Worm (Caenorhabditis elegans) whole organism, L4 larva: Measurements from ENCODE around the gene grd-3.
"Not testable (repeated sequence)": the region's sequence is repeated elsewhere in the genome, so short reads cannot be mapped to it uniquely, and the experiment has no call there.

ENCODE experiments used
- D1046.2 ChIP-seq: fragments of 200-800 bp; sonication (Bioruptor generic); IDR thresholded peaks from 2 replicates; pipeline ENCODE4 v1.3.6; 2022; ENCODE audit warnings: missing genetic modification characterization, missing compliant biosample characterization
- F10B5.3 ChIP-seq: sonication (generic microtip); optimal IDR thresholded peaks from 2 replicates; lab custom pipeline; 2016; ENCODE audit warnings: mild to moderate bottlenecking, missing genetic modification characterization, missing compliant biosample characterization
- F26F4.8 ChIP-seq: fragments of 200-800 bp; sonication (Bioruptor generic); conservative IDR thresholded peaks from 2 replicates; pipeline ENCODE4 v1.3.6; 2022; ENCODE audit warnings: missing genetic modification characterization, missing compliant biosample characterization
- F37D6.2 ChIP-seq: sonication (generic microtip); optimal IDR thresholded peaks from 2 replicates; lab custom pipeline; 2016; ENCODE audit warnings: mild to moderate bottlenecking, missing genetic modification characterization, missing compliant biosample characterization
- F49E8.2 ChIP-seq: sonication (generic microtip); optimal IDR thresholded peaks from 2 replicates; lab custom pipeline; 2016; ENCODE audit warnings: missing compliant biosample characterization, mild to moderate bottlenecking, missing genetic modification characterization, borderline replicate concordance
- Y105C5A.15 ChIP-seq: fragments of 200-800 bp; sonication (Bioruptor generic); IDR thresholded peaks from 2 replicates; pipeline ENCODE4 v1.3.6; 2022; ENCODE audit warnings: missing genetic modification characterization, missing compliant biosample characterization
- Y5F2A.4 ChIP-seq: fragments of 200-800 bp; sonication (Bioruptor generic); optimal IDR thresholded peaks from 2 replicates; lab custom pipeline; 2018; ENCODE audit warnings: mild to moderate bottlenecking, missing genetic modification characterization, missing compliant biosample characterization
- Y75B8A.6 ChIP-seq: fragments of 200-800 bp; sonication (Bioruptor generic); IDR thresholded peaks from 2 replicates; pipeline ENCODE4 v1.3.6; 2022; ENCODE audit warnings: missing genetic modification reagents, missing genetic modification characterization, missing compliant biosample characterization
- ama-1 ChIP-seq: fragments of 150-350 bp; optimal IDR thresholded peaks from 2 replicates; lab custom pipeline; 2014; ENCODE audit warnings: inconsistent platforms, mixed read lengths
- ceh-62 ChIP-seq: sonication (generic microtip); optimal IDR thresholded peaks from 2 replicates; lab custom pipeline; 2017; ENCODE audit warnings: missing biosample characterization, missing genetic modification characterization
- ceh-82 ChIP-seq: sonication (generic microtip); optimal IDR thresholded peaks from 2 replicates; lab custom pipeline; 2017; ENCODE audit warnings: missing biosample characterization, missing genetic modification characterization
- cey-2 ChIP-seq: sonication (generic microtip); optimal IDR thresholded peaks from 3 replicates; lab custom pipeline; 2017; ENCODE audit warnings: missing genetic modification characterization, mild to moderate bottlenecking, missing compliant biosample characterization, antibody characterized with exemption, borderline replicate concordance; ENCODE audit not compliant: insufficient read depth
- daf-16 ChIP-seq, 3 experiments: sonication (generic microtip); optimal IDR thresholded peaks; 2 replicates each; lab custom pipeline; 2016 to 2017; ENCODE audit warnings: missing genetic modification characterization in 3 of 3, missing genetic modification reagents in 3 of 3, mild to moderate bottlenecking in 2 of 3, missing compliant biosample characterization in 2 of 3, missing biosample characterization in 1 of 3, moderate library complexity in 1 of 3
- daf-8 ChIP-seq: fragments of 200-800 bp; sonication (Bioruptor generic); IDR thresholded peaks from 2 replicates; pipeline ENCODE4 v1.3.6; 2022; ENCODE audit warnings: missing genetic modification characterization, missing compliant biosample characterization
- dpl-1 ChIP-seq: fragments of 150-350 bp; optimal IDR thresholded peaks from 2 replicates; lab custom pipeline; 2014; ENCODE audit warnings: missing biosample characterization, missing genetic modification reagents, missing genetic modification characterization
- dve-1 ChIP-seq: sonication (generic microtip); optimal IDR thresholded peaks from 2 replicates; lab custom pipeline; 2017; ENCODE audit warnings: antibody characterized with exemption, mild to moderate bottlenecking, missing genetic modification characterization, missing compliant biosample characterization; ENCODE audit not compliant: insufficient read depth
- hif-1 ChIP-seq, 2 experiments: sonication (generic microtip); optimal IDR thresholded peaks; 2 replicates each; lab custom pipeline; 2016 to 2017; ENCODE audit warnings: missing compliant biosample characterization in 2 of 2, missing genetic modification characterization in 2 of 2, missing genetic modification reagents in 2 of 2, missing genotype in 2 of 2, mild to moderate bottlenecking in 1 of 2
- hlh-30 ChIP-seq: sonication (generic microtip); optimal IDR thresholded peaks from 2 replicates; lab custom pipeline; 2017; ENCODE audit warnings: antibody characterized with exemption, mild to moderate bottlenecking, missing genetic modification characterization, missing compliant biosample characterization; ENCODE audit not compliant: insufficient read depth
- lin-1 ChIP-seq: fragments of 200-800 bp; sonication (Bioruptor generic); IDR thresholded peaks from 2 replicates; pipeline ENCODE4 v1.3.6; 2022; ENCODE audit warnings: missing genetic modification reagents, missing genetic modification characterization, missing compliant biosample characterization
- lin-13 ChIP-seq: fragments of 150-350 bp; optimal IDR thresholded peaks from 2 replicates; lab custom pipeline; 2014; ENCODE audit warnings: missing biosample characterization, missing genetic modification reagents, missing genetic modification characterization
- lin-29 ChIP-seq: fragments of 200-800 bp; sonication (Bioruptor generic); IDR thresholded peaks from 2 replicates; pipeline ENCODE4 v1.3.6; 2022; ENCODE audit warnings: missing genetic modification reagents, missing genetic modification characterization, missing compliant biosample characterization
- lsy-2 ChIP-seq, 2 experiments: fragments of 150-350 bp in 1 of 2; sonication (generic microtip) in 1 of 2; optimal IDR thresholded peaks; 2 replicates each; lab custom pipeline; 2014 to 2017; ENCODE audit warnings: missing biosample characterization in 2 of 2, missing genetic modification characterization in 2 of 2
- mdt-29 ChIP-seq: fragments of 200-800 bp; sonication (Bioruptor generic); IDR thresholded peaks from 2 replicates; pipeline ENCODE4 v1.3.6; 2022; ENCODE audit warnings: missing genetic modification reagents, missing genetic modification characterization, missing compliant biosample characterization
- mes-2 ChIP-seq: sonication (generic microtip); optimal IDR thresholded peaks from 2 replicates; lab custom pipeline; 2016; ENCODE audit warnings: missing genotype, mild to moderate bottlenecking, missing genetic modification characterization, missing compliant biosample characterization; ENCODE audit not compliant: poor library complexity, severe bottlenecking
- mxl-2 ChIP-seq: fragments of 200-800 bp; sonication (Bioruptor generic); conservative IDR thresholded peaks from 2 replicates; pipeline ENCODE4 v1.3.6; 2022; ENCODE audit warnings: missing genetic modification reagents, missing genetic modification characterization, missing compliant biosample characterization
- nhr-102 ChIP-seq: sonication (generic microtip); optimal IDR thresholded peaks from 2 replicates; lab custom pipeline; 2016; ENCODE audit warnings: mild to moderate bottlenecking, missing genetic modification characterization, moderate library complexity, missing compliant biosample characterization
- nhr-11 ChIP-seq: fragments of 150-350 bp; optimal IDR thresholded peaks from 2 replicates; lab custom pipeline; 2014; ENCODE audit warnings: missing biosample characterization, missing genetic modification characterization
- nhr-237 ChIP-seq: sonication (generic microtip); optimal IDR thresholded peaks from 2 replicates; lab custom pipeline; 2017; ENCODE audit warnings: missing biosample characterization, missing genetic modification characterization
- set-16 ChIP-seq: fragments of 200-800 bp; sonication (Bioruptor generic); IDR thresholded peaks from 2 replicates; pipeline ENCODE4 v1.3.6; 2022; ENCODE audit warnings: missing genetic modification reagents, missing genetic modification characterization, missing compliant biosample characterization
- skn-1 ChIP-seq: fragments of 150-350 bp; optimal IDR thresholded peaks from 2 replicates; lab custom pipeline; 2014; ENCODE audit warnings: missing biosample characterization, missing genetic modification characterization
- snpc-4 ChIP-seq: fragments of 150-350 bp; optimal IDR thresholded peaks from 2 replicates; lab custom pipeline; 2014; ENCODE audit warnings: missing biosample characterization, missing genetic modification characterization
- spr-3 ChIP-seq: fragments of 200-800 bp; sonication (Bioruptor generic); optimal IDR thresholded peaks from 2 replicates; lab custom pipeline; 2018; ENCODE audit warnings: mild to moderate bottlenecking, missing genetic modification characterization, missing compliant biosample characterization
- tag-97 ChIP-seq: fragments of 200-800 bp; sonication (Bioruptor generic); IDR thresholded peaks from 2 replicates; pipeline ENCODE4 v1.3.6; 2022; ENCODE audit warnings: missing genetic modification characterization, missing compliant biosample characterization
- unc-39 ChIP-seq: sonication (generic microtip); optimal IDR thresholded peaks from 2 replicates; lab custom pipeline; 2017; ENCODE audit warnings: missing biosample characterization, missing genetic modification characterization
- unc-62 ChIP-seq, 3 experiments: fragments of 150-350 bp in 1 of 3; sonication (generic microtip); optimal IDR thresholded peaks in 2 of 3; peaks in 1 of 3; 1 replicate in 1 of 3; 2 replicates in 2 of 3; lab custom pipeline; 2014 to 2017; ENCODE audit warnings: missing biosample characterization in 3 of 3, missing genetic modification characterization in 3 of 3, missing genetic modification reagents in 3 of 3, missing genotype in 1 of 3
- zag-1 ChIP-seq: fragments of 150-350 bp; optimal IDR thresholded peaks from 2 replicates; lab custom pipeline; 2014; ENCODE audit warnings: missing biosample characterization, missing genetic modification characterization
- ztf-11 ChIP-seq: fragments of 150-350 bp; optimal IDR thresholded peaks from 2 replicates; lab custom pipeline; 2014; ENCODE audit warnings: missing biosample characterization, missing genetic modification characterization

The grd-3 gene

DNA sequence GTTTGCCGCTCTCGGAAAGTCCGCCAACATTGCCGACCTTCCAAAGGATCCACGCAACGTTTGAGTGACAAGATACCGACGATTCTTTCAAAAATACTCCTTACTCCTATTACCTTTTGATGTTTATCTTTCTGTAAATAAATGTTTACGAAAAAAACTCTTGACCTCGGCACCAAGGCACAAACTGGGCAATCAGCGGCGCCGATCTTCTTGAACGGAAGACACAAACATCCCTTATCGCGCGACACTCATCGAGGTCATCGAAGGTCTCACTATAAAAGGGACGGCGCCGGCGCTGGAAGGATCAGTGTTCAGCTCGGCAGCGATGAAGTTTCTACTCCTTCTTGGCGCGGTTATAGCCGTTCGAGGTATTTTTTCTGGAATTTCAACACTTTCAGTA lies at the start of gene grd-3:
Gene grd-3 (plus strand): TSS at position 302 of the 400 bp plus-strand sequence.
- TF ChIP-seq zag-1 (tag; lab: Kevin White, UChicago) (no peak), lin-29 (GFP tag; lab: Robert Waterston, UW) (no peak), cey-2 (tag; lab: Kevin White, UChicago) (no peak), nhr-102 (tag; lab: Kevin White, UChicago) (no peak), Y105C5A.15 (GFP tag; lab: Robert Waterston, UW) (no peak), skn-1 (tag; lab: Kevin White, UChicago) (no peak), Y5F2A.4 (GFP tag; lab: Kevin White, UChicago) (no peak), D1046.2 (GFP tag; lab: Robert Waterston, UW) (no peak)

DNA sequence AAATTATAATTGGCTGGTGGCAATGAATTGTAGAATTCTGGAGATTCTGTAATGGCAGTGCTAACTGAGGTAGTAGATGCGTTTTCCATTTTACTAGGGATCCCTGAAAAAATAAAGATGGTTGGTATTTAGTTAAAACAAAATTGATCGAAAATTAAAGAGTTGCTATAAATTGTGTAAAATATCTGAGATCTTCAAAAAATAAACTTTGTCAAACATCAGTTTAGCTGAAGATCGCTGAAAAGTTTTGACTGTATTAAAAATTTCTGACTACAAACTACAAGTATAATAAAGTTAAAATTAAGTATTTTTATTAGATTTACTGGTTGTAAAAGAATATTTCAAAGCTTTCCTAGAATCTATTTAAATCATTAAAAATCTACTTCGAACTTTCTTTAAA lies 49.5 kb upstream of the grd-3 start, which contains the start of gene B0546.5:
Gene B0546.5 (minus strand): TSS at position 101 of the 400 bp plus-strand sequence.
- not testable (repeated sequence) for TF ChIP-seq F26F4.8; F49E8.2 (tag; lab: Kevin White, UChicago); ztf-11 (tag; lab: Kevin White, UChicago)

DNA sequence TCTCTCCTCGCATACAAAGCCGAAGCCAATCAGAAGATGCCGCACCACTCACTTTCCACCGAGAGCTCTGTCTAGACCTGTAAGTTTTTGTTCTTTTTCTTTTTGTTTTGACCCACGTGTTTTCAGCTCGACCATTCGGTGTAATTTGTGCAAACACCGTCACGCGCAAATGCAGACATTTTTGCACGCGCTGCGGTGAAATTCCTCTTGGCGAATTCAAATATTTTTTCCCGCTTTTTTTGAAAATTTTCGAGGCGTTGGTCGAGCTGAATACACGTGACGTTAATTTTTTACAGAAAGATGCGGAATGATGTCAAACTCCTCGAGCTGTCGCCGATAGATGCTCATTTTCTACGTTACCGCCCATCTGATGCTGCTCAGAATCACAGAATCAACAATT lies 45.4 kb upstream of the grd-3 start, which contains the start of gene C04C3.4:
Gene C04C3.4 (plus strand): TSS at position 301 of the 400 bp plus-strand sequence.
- TF ChIP-seq dve-1 (tag; lab: Kevin White, UChicago); mdt-29; spr-3 (GFP tag; lab: Kevin White, UChicago): not testable (repeated sequence)

DNA sequence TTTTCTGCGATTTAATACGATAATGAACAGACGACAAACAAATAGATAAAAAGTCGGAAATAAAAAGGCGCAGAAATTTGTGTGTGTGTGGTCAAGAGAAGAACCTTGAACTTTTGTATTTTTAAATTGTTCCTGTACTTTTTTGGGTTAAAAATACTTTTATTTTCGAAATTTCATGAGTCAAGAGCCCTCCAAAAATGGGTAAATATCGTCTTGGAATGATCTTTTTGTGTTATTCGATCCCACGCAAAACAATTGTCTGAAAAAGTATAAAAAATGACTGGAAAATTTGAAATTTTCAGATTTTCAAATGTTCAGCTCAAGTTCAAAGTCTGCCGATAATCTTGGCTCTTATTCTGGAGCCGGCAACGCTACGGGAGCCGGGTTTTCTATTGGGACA lies 43.9 kb upstream of the grd-3 start, which contains the start of gene C04C3.14:
Gene C04C3.14 (plus strand): TSS at position 301 of the 400 bp plus-strand sequence.
- no peak for TF ChIP-seq unc-62 (GFP tag; optimal IDR thresholded peaks at IDR 0.05 in 1 of 2; lab: Kevin White, UChicago)
- no peak for TF ChIP-seq unc-62 (tag; optimal IDR thresholded peaks at IDR 0.05; lab: Kevin White, UChicago)
- no peak for TF ChIP-seq skn-1 (tag; lab: Kevin White, UChicago)
- TF ChIP-seq daf-16 (GFP tag; optimal IDR thresholded peaks at IDR 0.05; lab: Kevin White, UChicago) = no peak
- TF ChIP-seq daf-16 (tag; optimal IDR thresholded peaks at IDR 0.05; lab: Kevin White, UChicago) = no peak
- TF ChIP-seq snpc-4 (tag; lab: Kevin White, UChicago) = no peak
- no peak for TF ChIP-seq ama-1
- no peak for TF ChIP-seq hif-1 (tag; optimal IDR thresholded peaks at IDR 0.05; lab: Kevin White, UChicago)
- TF ChIP-seq nhr-102 (tag; lab: Kevin White, UChicago) = no peak
- TF ChIP-seq, all 104 proteins: peak for 0

DNA sequence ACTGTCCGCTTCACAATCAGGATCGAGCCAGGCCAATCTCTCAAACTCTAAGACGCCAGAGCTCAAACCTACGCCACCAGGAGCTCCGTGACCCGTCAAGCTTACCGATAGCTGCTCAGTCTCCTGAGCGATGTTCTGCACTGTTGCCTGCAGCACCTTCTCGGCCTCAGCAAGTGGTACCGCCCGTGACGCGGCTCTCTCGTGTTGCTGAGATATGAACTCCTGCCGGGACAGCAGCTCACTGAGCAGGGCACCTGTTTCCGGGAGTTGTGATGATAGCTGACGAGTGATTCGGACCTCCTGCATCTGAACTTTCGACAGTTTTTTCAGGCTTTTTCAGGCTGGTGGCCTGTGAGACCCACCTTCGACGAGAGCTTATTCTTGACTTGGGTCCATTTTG lies 41.4 kb upstream of the grd-3 start:
- TF ChIP-seq Y105C5A.15 (GFP tag; lab: Robert Waterston, UW) (0 out of 2 replicates have a peak, but pooled peaks have one; percentile 29), tag-97 (GFP tag; lab: Robert Waterston, UW) (no peak), unc-62 (GFP tag; optimal IDR thresholded peaks at IDR 0.05 in 1 of 2; lab: Kevin White, UChicago) (peak in 1 of 2 experiments; percentile 89), unc-62 (tag; optimal IDR thresholded peaks at IDR 0.05; lab: Kevin White, UChicago) (no peak), mxl-2 (no peak), unc-39 (tag; lab: Kevin White, UChicago) (no peak), set-16 (GFP tag; lab: Robert Waterston, UW) (peak; percentile 82)

DNA sequence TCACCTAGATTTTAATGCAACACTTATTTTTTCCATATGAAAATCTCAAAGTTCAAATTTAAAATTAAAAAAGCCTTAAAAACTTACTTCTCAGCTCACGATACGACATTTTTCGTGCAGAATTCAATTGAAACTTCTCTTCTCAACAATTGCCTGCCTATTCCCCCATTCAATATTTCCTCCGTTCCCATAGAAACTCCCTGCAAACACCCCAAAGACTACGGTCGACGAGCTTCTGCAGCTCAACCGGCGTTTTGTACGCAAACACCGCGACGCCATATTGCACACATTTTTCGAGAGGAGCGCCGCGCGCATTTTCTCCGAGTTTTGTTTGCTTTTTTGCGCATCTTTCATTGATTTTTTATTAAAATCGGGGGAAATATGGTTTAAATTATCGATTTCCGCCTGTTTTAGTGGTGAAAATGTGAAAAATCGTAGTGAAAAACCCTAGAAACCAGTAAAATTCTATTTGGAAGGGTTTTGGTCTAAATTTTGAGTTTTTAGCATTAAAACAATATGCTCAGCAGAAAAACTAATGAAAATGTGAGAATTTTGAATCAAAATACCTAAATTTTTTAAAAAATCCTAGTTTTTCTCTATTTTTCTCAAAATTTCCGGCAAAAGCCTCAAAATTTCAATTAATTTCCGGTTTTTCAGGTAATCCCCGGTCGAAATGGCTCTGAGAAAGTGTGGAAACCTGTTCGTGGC lies 40.3 kb upstream of the grd-3 start, which contains the start of the genes dyf-3 and pdhb-1:
Gene dyf-3 (minus strand): TSS at position 217 of the 708 bp plus-strand sequence.
Gene pdhb-1 (plus strand): TSS at position 658 of the 708 bp plus-strand sequence.
- TF ChIP-seq unc-62 (GFP tag; optimal IDR thresholded peaks at IDR 0.05 in 1 of 2; lab: Kevin White, UChicago) = peak in 1 of 2 experiments; percentile 86
- no peak for TF ChIP-seq unc-62 (tag; optimal IDR thresholded peaks at IDR 0.05; lab: Kevin White, UChicago)
- peak; percentile 0 to 94 for TF ChIP-seq lsy-2 (tag; optimal IDR thresholded peaks at IDR 0.05; lab: Kevin White, UChicago)
- TF ChIP-seq F37D6.2 (tag; lab: Kevin White, UChicago) = no peak
- TF ChIP-seq ceh-82 (tag; lab: Kevin White, UChicago) = no peak
- TF ChIP-seq F10B5.3 (tag; lab: Kevin White, UChicago) = no peak
- TF ChIP-seq ceh-62 = no peak
- peak; percentile 73 for TF ChIP-seq mes-2 (tag; lab: Kevin White, UChicago)
- no peak for TF ChIP-seq nhr-237 (tag; lab: Kevin White, UChicago)
- peak; percentile 8 for TF ChIP-seq hlh-30 (tag; lab: Kevin White, UChicago)
- no peak for TF ChIP-seq lin-1 (GFP tag; lab: Robert Waterston, UW)
- peak in 1 of 2 experiments; percentile 34 for TF ChIP-seq hif-1 (tag; optimal IDR thresholded peaks at IDR 0.05; lab: Kevin White, UChicago)
- peak; percentile 36 for TF ChIP-seq dpl-1 (GFP tag; lab: Kevin White, UChicago)
- TF ChIP-seq mdt-29 = no peak
- no peak for TF ChIP-seq daf-8 (GFP tag; lab: Robert Waterston, UW)
- no peak for TF ChIP-seq nhr-11 (tag; lab: Kevin White, UChicago)
- TF ChIP-seq lin-13 (GFP tag; lab: Kevin White, UChicago) = peak; percentile 11
- no peak for TF ChIP-seq Y75B8A.6
